Worm (Caenorhabditis elegans): ENCODE results near the gene ephx-1.

ce11 chrII:3974953-3975352, 29.8 kb upstream of the ephx-1 start, which contains the start of gene cank-26:
- TF ChIP-seq T22C8.4 (GFP tag; IDR thresholded peaks at IDR 0.05) (no peak), ztf-23 (GFP tag; IDR thresholded peaks at IDR 0.05) (no peak), tab-1 (GFP tag; IDR thresholded peaks at IDR 0.05) (no peak), ref-1 (GFP tag; conservative IDR thresholded peaks at IDR 0.05) (no peak), klf-2 (GFP tag; conservative IDR thresholded peaks at IDR 0.05) (no peak), ztf-29 (GFP tag; IDR thresholded peaks at IDR 0.05) (no peak), cog-1 (tag; optimal IDR thresholded peaks at IDR 0.05) (peak; percentile 32), med-1 (GFP tag; optimal IDR thresholded peaks at IDR 0.05; ENCODE audit: insufficient read depth) (no peak)

Data from whole organism, midembryonic.